Worm (Caenorhabditis elegans): ENCODE data around the gene atg-7.

atg-7 gene

DNA sequence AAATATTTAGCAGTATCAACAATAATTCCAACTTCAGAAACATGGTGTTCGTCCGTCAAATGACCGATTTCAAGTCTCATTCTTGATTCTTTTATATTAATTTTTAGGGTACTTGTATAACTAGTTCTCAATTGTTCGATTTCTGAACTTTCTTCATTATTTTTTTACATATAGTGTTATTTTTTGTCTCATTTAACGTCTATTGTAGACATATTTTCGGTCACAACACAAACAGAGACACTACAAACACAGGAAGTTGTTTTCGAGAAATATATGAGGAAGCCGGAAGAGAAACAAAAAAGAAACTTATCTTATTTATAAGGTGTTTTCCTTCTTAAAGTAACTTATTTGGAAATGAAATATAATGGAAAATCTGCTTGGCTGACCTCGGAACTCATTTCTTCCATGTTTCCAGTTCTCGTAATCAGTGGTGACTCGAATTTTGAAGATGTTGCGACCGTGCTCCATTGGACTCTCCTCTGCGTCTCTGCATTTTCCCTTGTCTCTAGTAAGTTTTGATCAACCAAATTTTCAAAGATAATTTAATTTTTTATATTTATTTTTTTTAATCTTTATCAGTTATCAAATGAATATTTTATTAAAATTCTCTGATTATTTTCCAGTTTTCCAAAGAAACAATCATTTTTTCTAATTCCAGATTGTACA is 27.1 kb downstream of the atg-7 start, which contains the start of the genes F36H1.12 and lin-3:
Gene F36H1.12, minus strand, starts transcription at position 51 of the 666 bp plus-strand sequence.
Gene lin-3, plus strand, starts transcription at position 657 of the 666 bp plus-strand sequence.
- TF ChIP-seq ztf-23 (GFP tag; IDR thresholded peaks at IDR 0.05) (no peak), ztf-29 (GFP tag; IDR thresholded peaks at IDR 0.05) (no peak)

DNA sequence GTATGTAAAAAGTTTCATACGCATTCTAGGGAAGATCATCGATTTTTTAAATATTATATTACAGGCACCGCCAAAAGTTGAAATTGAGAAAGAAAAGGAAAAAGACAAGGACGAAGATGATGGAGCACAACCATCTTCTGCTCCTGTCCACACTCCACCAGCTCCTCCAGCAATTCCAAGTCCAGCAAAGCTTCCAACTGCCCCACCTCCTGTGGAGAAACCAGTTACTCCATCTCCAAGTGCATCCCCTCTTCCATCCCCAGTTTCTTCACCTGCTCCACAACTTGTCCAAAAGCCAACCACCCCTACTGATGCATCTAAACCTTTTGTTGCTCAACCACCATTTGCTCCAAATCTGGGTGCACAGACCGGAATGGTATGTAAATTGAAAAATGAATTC is 28.9 kb downstream of the atg-7 start:
- TF ChIP-seq ztf-29 (GFP tag; IDR thresholded peaks at IDR 0.05) (no peak), klf-2 (GFP tag; conservative IDR thresholded peaks at IDR 0.05) (no peak), T22C8.4 (GFP tag; IDR thresholded peaks at IDR 0.05) (no peak), tab-1 (GFP tag; IDR thresholded peaks at IDR 0.05) (no peak), ztf-23 (GFP tag; IDR thresholded peaks at IDR 0.05) (no peak), flt-1 (GFP tag; IDR thresholded peaks at IDR 0.05) (no peak), med-1 (GFP tag; optimal IDR thresholded peaks at IDR 0.05; ENCODE audit: insufficient read depth) (no peak), ref-1 (GFP tag; conservative IDR thresholded peaks at IDR 0.05) (no peak), cog-1 (tag; optimal IDR thresholded peaks at IDR 0.05) (no peak)

DNA sequence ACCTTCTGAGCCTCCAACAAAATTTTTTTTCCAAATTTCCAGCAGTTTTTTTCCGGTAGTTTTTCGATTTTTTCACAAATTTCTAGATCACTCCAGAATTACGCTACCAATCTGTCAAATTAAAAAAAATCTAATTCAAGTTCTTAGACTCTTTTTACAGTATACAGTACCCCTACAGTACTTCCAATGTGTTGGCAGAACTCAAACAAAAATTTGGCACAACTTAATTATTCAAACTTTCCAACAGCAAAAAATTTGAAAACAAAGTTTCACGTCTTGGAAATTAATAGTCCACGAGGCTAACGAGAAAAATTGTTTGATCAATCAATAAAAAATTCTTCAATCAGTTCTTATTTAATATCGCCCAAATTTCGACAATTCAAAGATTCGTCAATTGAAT is 31.0 kb downstream of the atg-7 start, which contains the start of gene F36H1.3:
Gene F36H1.3, plus strand, starts transcription at position 323 of the 400 bp plus-strand sequence.
- TF ChIP-seq flt-1 (GFP tag; IDR thresholded peaks at IDR 0.05), result no peak
- no peak for TF ChIP-seq tab-1 (GFP tag; IDR thresholded peaks at IDR 0.05)
- TF ChIP-seq klf-2 (GFP tag; conservative IDR thresholded peaks at IDR 0.05), result no peak
- no peak for TF ChIP-seq ref-1 (GFP tag; conservative IDR thresholded peaks at IDR 0.05)
- TF ChIP-seq ztf-29 (GFP tag; IDR thresholded peaks at IDR 0.05), result no peak
- TF ChIP-seq cog-1 (tag; optimal IDR thresholded peaks at IDR 0.05), result no peak
- TF ChIP-seq med-1 (GFP tag; optimal IDR thresholded peaks at IDR 0.05; ENCODE audit: insufficient read depth), result no peak
- no peak for TF ChIP-seq ztf-23 (GFP tag; IDR thresholded peaks at IDR 0.05)
- TF ChIP-seq T22C8.4 (GFP tag; IDR thresholded peaks at IDR 0.05), result no peak

DNA sequence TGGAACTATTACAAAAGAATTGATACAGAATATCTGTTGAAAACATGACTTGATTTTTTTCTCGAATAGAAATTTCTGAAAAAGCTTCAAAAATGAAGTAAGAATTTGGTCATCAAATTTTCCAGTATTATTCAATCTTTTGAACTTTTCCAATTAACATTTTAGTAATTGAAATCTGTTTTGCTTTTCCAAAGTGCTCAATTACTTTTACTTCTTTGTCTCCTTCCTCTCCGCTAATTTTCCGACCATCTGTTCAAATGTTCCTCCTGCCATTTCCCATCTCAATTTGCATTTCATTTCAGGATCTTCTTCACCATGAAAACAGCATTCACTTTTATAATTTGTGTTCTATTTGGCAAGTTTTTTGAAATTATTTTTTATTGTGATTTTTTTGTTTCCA is 32.0 kb downstream of the atg-7 start, which contains the start of gene F36H1.11:
Gene F36H1.11, plus strand, starts transcription at position 301 of the 400 bp plus-strand sequence.
- TF ChIP-seq ztf-23 (GFP tag; IDR thresholded peaks at IDR 0.05), result no peak
- TF ChIP-seq T22C8.4 (GFP tag; IDR thresholded peaks at IDR 0.05), result no peak
- no peak for TF ChIP-seq med-1 (GFP tag; optimal IDR thresholded peaks at IDR 0.05; ENCODE audit: insufficient read depth)
- no peak for TF ChIP-seq ztf-29 (GFP tag; IDR thresholded peaks at IDR 0.05)
- no peak for TF ChIP-seq cog-1 (tag; optimal IDR thresholded peaks at IDR 0.05)
- TF ChIP-seq tab-1 (GFP tag; IDR thresholded peaks at IDR 0.05), result no peak
- TF ChIP-seq klf-2 (GFP tag; conservative IDR thresholded peaks at IDR 0.05), result no peak
- TF ChIP-seq ref-1 (GFP tag; conservative IDR thresholded peaks at IDR 0.05), result no peak
- no peak for TF ChIP-seq flt-1 (GFP tag; IDR thresholded peaks at IDR 0.05)

DNA sequence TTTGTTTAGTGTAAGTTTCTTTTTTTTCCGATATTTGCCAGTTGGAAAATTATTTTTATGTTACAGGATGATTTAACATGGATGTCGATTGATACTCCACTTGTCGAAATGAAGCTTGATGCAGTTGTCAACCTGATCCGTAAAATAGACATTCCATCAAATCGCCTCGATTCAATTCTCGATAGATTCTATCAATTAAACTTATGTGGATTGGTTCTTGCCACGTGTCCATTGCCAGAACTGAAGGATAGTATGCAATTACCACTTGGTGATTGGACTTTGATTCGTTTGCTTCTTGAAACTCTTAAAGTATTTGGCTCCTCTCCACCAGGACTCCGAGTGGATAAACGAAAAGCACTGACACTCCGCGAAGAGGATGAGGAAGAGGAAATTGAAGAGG is 36.5 kb downstream of the atg-7 start:
- TF ChIP-seq med-1 (GFP tag; optimal IDR thresholded peaks at IDR 0.05; ENCODE audit: insufficient read depth), result no peak
- TF ChIP-seq flt-1 (GFP tag; IDR thresholded peaks at IDR 0.05), result no peak
- no peak for TF ChIP-seq ref-1 (GFP tag; conservative IDR thresholded peaks at IDR 0.05)
- no peak for TF ChIP-seq tab-1 (GFP tag; IDR thresholded peaks at IDR 0.05)

DNA sequence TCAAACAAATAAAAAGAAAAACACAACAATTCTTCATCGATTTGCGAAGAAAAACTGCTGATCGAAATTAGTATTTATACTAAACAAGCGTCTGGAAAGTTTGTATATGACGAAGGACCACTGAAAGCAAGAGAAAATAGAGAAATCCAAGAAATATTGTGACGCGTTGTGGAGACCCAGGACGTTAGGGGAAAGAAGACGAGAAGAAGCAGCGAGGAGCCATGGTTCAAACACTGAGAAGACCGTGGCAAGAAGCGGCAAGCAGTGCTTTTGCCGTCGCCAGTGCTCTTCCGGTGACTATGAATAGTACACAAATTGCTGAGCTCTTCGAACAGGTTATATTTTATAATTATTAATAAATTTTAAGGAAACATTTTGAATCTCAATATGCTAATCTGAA is 42.2 kb downstream of the atg-7 start:
- no peak for TF ChIP-seq ztf-23 (GFP tag; IDR thresholded peaks at IDR 0.05)
- no peak for TF ChIP-seq ztf-29 (GFP tag; IDR thresholded peaks at IDR 0.05)
- no peak for TF ChIP-seq ref-1 (GFP tag; conservative IDR thresholded peaks at IDR 0.05)
- TF ChIP-seq med-1 (GFP tag; optimal IDR thresholded peaks at IDR 0.05; ENCODE audit: insufficient read depth), result no peak

DNA sequence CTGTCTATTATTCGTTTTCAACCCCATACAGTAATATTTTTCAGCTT is 42.4 kb downstream of the atg-7 start, which contains the start of gene kdin-1:
Gene kdin-1, plus strand, starts transcription at position 38 of the 47 bp plus-strand sequence.
- no peak for TF ChIP-seq klf-2 (GFP tag; conservative IDR thresholded peaks at IDR 0.05)
- TF ChIP-seq ref-1 (GFP tag; conservative IDR thresholded peaks at IDR 0.05), result no peak

DNA sequence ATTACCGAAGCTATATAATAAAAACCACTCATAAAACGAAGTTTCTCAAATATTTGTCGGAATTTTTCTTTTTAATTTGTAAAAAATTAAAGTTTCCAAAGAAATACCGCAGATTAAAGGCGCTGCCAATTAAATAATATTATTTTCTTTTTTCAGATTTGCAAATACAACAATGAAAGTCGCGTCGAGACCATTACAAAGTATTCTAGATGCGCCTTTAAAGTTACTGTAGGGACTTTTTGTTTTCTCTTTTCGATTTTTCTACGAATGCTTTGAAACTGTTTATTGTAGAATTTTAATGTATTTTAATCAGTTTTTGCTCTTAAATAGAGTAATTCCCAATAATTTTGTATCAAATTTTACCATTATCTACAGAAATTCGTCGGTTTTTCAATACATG is 42.6 kb downstream of the atg-7 start:
- TF ChIP-seq flt-1 (GFP tag; IDR thresholded peaks at IDR 0.05), result no peak
- no peak for TF ChIP-seq T22C8.4 (GFP tag; IDR thresholded peaks at IDR 0.05)

DNA sequence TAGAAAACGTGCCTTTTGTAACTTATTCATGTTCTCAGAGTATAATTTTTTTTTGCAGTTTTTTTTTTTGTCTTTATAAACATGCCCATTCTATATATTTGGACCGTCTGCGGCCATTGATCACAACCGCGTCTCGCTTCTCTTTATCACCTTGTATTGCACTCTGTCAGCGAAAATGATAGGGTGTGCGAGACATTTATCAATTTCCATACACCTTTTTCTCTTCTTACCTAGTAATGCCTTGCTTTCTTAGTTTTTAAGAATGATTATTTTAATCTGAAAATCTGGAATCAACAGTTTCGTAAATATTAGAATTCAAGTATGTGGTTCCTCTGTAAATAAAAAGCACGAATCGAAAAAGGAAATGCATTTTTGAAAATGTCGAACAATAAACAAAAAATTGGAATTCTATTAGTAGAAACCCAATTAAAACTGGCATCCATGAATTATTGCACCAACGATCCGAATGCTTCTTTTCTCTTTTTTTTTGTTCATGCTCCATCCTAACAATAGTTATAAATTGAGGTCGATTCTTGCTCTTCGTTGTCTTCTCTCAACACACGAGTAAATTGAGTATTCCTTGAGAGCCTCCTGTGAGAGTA is 43.6 kb downstream of the atg-7 start:
- no peak for TF ChIP-seq klf-2 (GFP tag; conservative IDR thresholded peaks at IDR 0.05)
- no peak for TF ChIP-seq med-1 (GFP tag; optimal IDR thresholded peaks at IDR 0.05; ENCODE audit: insufficient read depth)
- TF ChIP-seq ref-1 (GFP tag; conservative IDR thresholded peaks at IDR 0.05), result no peak
- no peak for TF ChIP-seq tab-1 (GFP tag; IDR thresholded peaks at IDR 0.05)

DNA sequence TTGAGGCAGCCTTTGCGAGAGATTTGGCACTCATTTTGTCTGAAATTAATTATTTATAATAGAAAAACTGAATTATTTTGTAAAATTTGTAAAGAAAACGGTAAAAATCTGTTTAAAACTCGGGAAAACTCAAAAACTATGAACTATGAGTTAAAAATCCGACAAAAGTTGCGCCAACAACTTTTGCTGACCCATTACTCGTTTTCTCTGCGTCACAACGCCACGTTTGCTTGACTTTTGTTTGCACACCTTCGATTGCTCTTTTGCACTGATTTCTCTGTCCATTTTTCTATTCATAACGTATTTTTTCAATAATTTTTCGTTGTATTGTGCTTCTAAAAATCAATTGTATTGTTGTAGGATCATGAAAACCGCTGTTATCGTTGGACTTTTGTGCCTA is 44.6 kb downstream of the atg-7 start, which contains the start of gene fkb-1:
Gene fkb-1, plus strand, starts transcription at position 361 of the 400 bp plus-strand sequence.
- TF ChIP-seq cog-1 (tag; optimal IDR thresholded peaks at IDR 0.05) (no peak), ztf-23 (GFP tag; IDR thresholded peaks at IDR 0.05) (no peak), med-1 (GFP tag; optimal IDR thresholded peaks at IDR 0.05; ENCODE audit: insufficient read depth) (no peak), ztf-29 (GFP tag; IDR thresholded peaks at IDR 0.05) (no peak), ref-1 (GFP tag; conservative IDR thresholded peaks at IDR 0.05) (no peak), flt-1 (GFP tag; IDR thresholded peaks at IDR 0.05) (no peak), T22C8.4 (GFP tag; IDR thresholded peaks at IDR 0.05) (no peak), tab-1 (GFP tag; IDR thresholded peaks at IDR 0.05) (no peak), klf-2 (GFP tag; conservative IDR thresholded peaks at IDR 0.05) (no peak)

DNA sequence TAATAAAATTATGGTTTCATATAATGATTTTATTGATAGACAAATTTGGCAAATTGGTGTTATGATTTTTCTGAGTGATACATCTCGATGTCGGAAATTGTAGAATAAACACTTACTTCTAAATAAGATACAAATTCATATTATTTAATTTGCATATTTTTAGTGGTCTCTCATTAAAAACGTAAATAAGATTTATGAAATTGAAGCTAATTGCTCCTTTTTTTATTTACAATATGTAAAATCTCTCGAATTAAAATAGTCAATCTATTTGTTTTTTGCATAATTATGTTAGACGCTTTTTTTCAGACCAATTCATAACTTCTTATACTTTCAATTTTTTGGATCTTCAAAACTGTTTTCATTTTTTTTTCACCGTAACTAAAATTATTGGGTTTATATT is 48.6 kb downstream of the atg-7 start, which contains the start of gene hrg-6:
Gene hrg-6, plus strand, starts transcription at position 301 of the 400 bp plus-strand sequence.
- no peak for TF ChIP-seq flt-1 (GFP tag; IDR thresholded peaks at IDR 0.05)
- TF ChIP-seq ref-1 (GFP tag; conservative IDR thresholded peaks at IDR 0.05), result no peak
- TF ChIP-seq T22C8.4 (GFP tag; IDR thresholded peaks at IDR 0.05), result no peak
- no peak for TF ChIP-seq ztf-29 (GFP tag; IDR thresholded peaks at IDR 0.05)
- TF ChIP-seq ztf-23 (GFP tag; IDR thresholded peaks at IDR 0.05), result no peak
- no peak for TF ChIP-seq klf-2 (GFP tag; conservative IDR thresholded peaks at IDR 0.05)
